Worm (Caenorhabditis elegans) whole organism, young adult: ENCODE measurements around the gene atf-6.

Experiments
- ama-1 ChIP-seq, 3 experiments: fragments of 150-350 bp in 1 of 3; sonication (generic microtip) in 2 of 3; optimal IDR thresholded peaks; 2 replicates each; lab custom pipeline; 2014 to 2018; ENCODE audit warnings: missing biosample characterization in 2 of 3, missing genetic modification characterization in 2 of 3, missing genetic modification reagents in 2 of 3
- let-607 ChIP-seq, 2 experiments: fragments of 200-800 bp in 1 of 2; sonication (Bioruptor generic) in 1 of 2; sonication (generic microtip) in 1 of 2; optimal IDR thresholded peaks; 2 replicates each; lab custom pipeline; 2016 to 2018; ENCODE audit warnings: mild to moderate bottlenecking in 2 of 2, missing compliant biosample characterization in 2 of 2, missing genetic modification characterization in 2 of 2, moderate library complexity in 2 of 2, missing genotype in 1 of 2
- snpc-1.1 ChIP-seq: sonication (generic microtip); optimal IDR thresholded peaks from 2 replicates; lab custom pipeline; 2017; ENCODE audit warnings: missing genetic modification characterization, mild to moderate bottlenecking, missing compliant biosample characterization, antibody characterized with exemption, moderate library complexity, missing genotype, missing genetic modification reagents; ENCODE audit not compliant: insufficient read depth

ce11 chrX:12517886-12518285 lies 37.1 kb downstream of the atf-6 start:
- no peak for TF ChIP-seq snpc-1.1 (tag; lab: Kevin White, UChicago)
- TF ChIP-seq let-607 (tag; optimal IDR thresholded peaks at IDR 0.05; lab: Kevin White, UChicago) = no peak
- no peak for TF ChIP-seq ama-1 (optimal IDR thresholded peaks at IDR 0.05; lab: Kevin White, UChicago)
- TF ChIP-seq ama-1 (GFP tag; optimal IDR thresholded peaks at IDR 0.05; lab: Kevin White, UChicago) = no peak
